Worm (Caenorhabditis elegans) whole organism, L1 larva: ENCODE measurements around the gene F02E11.4.

Source experiments
- C04F5.9 ChIP-seq: sonication (generic microtip); optimal IDR thresholded peaks from 2 replicates; lab custom pipeline; 2016; ENCODE audit warnings: missing genetic modification characterization, missing compliant biosample characterization
- F16B12.6 ChIP-seq: fragments of 150-350 bp; optimal IDR thresholded peaks from 2 replicates; lab custom pipeline; 2014; ENCODE audit warnings: missing biosample characterization, missing genetic modification characterization
- aha-1 ChIP-seq: fragments of 150-350 bp; optimal IDR thresholded peaks from 2 replicates; lab custom pipeline; 2014; ENCODE audit warnings: missing biosample characterization, missing genetic modification characterization
- blmp-1 ChIP-seq: fragments of 150-350 bp; optimal IDR thresholded peaks from 2 replicates; lab custom pipeline; 2014; ENCODE audit warnings: missing biosample characterization, missing genetic modification characterization
- ceh-63 ChIP-seq: fragments of 200-800 bp; sonication (Bioruptor generic); optimal IDR thresholded peaks from 2 replicates; lab custom pipeline; 2018; ENCODE audit warnings: mild to moderate bottlenecking, missing genetic modification characterization, missing compliant biosample characterization
- ceh-88 ChIP-seq: fragments of 200-800 bp; sonication (Bioruptor generic); IDR thresholded peaks from 2 replicates; pipeline ENCODE4 v1.3.6; 2022; ENCODE audit warnings: missing genetic modification characterization, missing compliant biosample characterization
- ceh-90 ChIP-seq: sonication (generic microtip); optimal IDR thresholded peaks from 2 replicates; lab custom pipeline; 2016; ENCODE audit warnings: missing genetic modification characterization, missing compliant biosample characterization
- elt-2 ChIP-seq: sonication (generic microtip); optimal IDR thresholded peaks from 2 replicates; lab custom pipeline; 2016; ENCODE audit warnings: missing genetic modification characterization, mild to moderate bottlenecking, inconsistent platforms, missing compliant biosample characterization, missing genetic modification reagents
- hlh-4 ChIP-seq: sonication (generic microtip); optimal IDR thresholded peaks from 2 replicates; lab custom pipeline; 2016; ENCODE audit warnings: mild to moderate bottlenecking, missing genetic modification characterization, missing compliant biosample characterization
- hpl-2 ChIP-seq: fragments of 150-350 bp; optimal IDR thresholded peaks from 2 replicates; lab custom pipeline; 2014; ENCODE audit warnings: missing biosample characterization, missing genetic modification reagents, missing genetic modification characterization
- jun-1 ChIP-seq: fragments of 150-350 bp; optimal IDR thresholded peaks from 2 replicates; lab custom pipeline; 2014; ENCODE audit warnings: missing biosample characterization, missing genetic modification reagents, missing genetic modification characterization
- lin-13 ChIP-seq: fragments of 150-350 bp; optimal IDR thresholded peaks from 2 replicates; lab custom pipeline; 2014; ENCODE audit warnings: missing biosample characterization, missing genetic modification reagents, missing genetic modification characterization
- lin-14 ChIP-seq: fragments of 200-800 bp; sonication (Bioruptor generic); optimal IDR thresholded peaks from 2 replicates; lab custom pipeline; 2018; ENCODE audit warnings: mild to moderate bottlenecking, missing genetic modification characterization, moderate library complexity, missing compliant biosample characterization
- mab-9 ChIP-seq: fragments of 200-800 bp; sonication (Bioruptor generic); IDR thresholded peaks from 2 replicates; pipeline ENCODE4 v1.3.6; 2022; ENCODE audit warnings: missing genetic modification reagents, missing genetic modification characterization, missing compliant biosample characterization
- mdl-1 ChIP-seq, 2 experiments: fragments of 150-350 bp; optimal IDR thresholded peaks; 2 replicates each; lab custom pipeline; 2014 to 2017; ENCODE audit warnings: missing biosample characterization in 2 of 2, missing genetic modification characterization in 2 of 2, inconsistent platforms in 1 of 2
- nhr-12 ChIP-seq: sonication (generic microtip); optimal IDR thresholded peaks from 2 replicates; lab custom pipeline; 2017; ENCODE audit warnings: missing biosample characterization, missing genetic modification characterization
- nhr-20 ChIP-seq: sonication (generic microtip); optimal IDR thresholded peaks from 2 replicates; lab custom pipeline; 2016; ENCODE audit warnings: mild to moderate bottlenecking, missing genetic modification characterization, missing compliant biosample characterization
- nhr-71 ChIP-seq: sonication (generic microtip); optimal IDR thresholded peaks from 2 replicates; lab custom pipeline; 2016; ENCODE audit warnings: mild to moderate bottlenecking, missing genetic modification characterization, moderate library complexity, missing compliant biosample characterization
- nhr-85 ChIP-seq: sonication (generic microtip); peaks from one replicate; lab custom pipeline; 2016; ENCODE audit warnings: missing genetic modification characterization, inconsistent platforms, missing compliant biosample characterization
- nhr-90 ChIP-seq: sonication (generic microtip); optimal IDR thresholded peaks from 2 replicates; lab custom pipeline; 2016; ENCODE audit warnings: mild to moderate bottlenecking, missing genetic modification characterization, missing compliant biosample characterization; ENCODE audit not compliant: poor library complexity
- pag-3 ChIP-seq: sonication (generic microtip); optimal IDR thresholded peaks from 2 replicates; lab custom pipeline; 2017; ENCODE audit warnings: missing genetic modification characterization, mild to moderate bottlenecking, missing compliant biosample characterization, antibody characterized with exemption, borderline replicate concordance; ENCODE audit not compliant: insufficient read depth
- swsn-7 ChIP-seq: sonication (generic microtip); optimal IDR thresholded peaks from 2 replicates; lab custom pipeline; 2016; ENCODE audit warnings: missing genetic modification characterization, missing compliant biosample characterization
- tlp-1 ChIP-seq: fragments of 150-350 bp; optimal IDR thresholded peaks from 2 replicates; lab custom pipeline; 2014; ENCODE audit warnings: missing biosample characterization, missing genetic modification characterization
- unc-30 ChIP-seq: sonication (generic microtip); optimal IDR thresholded peaks from 2 replicates; lab custom pipeline; 2017; ENCODE audit warnings: missing biosample characterization, missing genetic modification characterization
- unc-86 ChIP-seq: sonication (generic microtip); optimal IDR thresholded peaks from 2 replicates; lab custom pipeline; 2016; ENCODE audit warnings: missing genetic modification characterization, missing compliant biosample characterization
- xbp-1 ChIP-seq: sonication (generic microtip); optimal IDR thresholded peaks from 2 replicates; lab custom pipeline; 2016; ENCODE audit warnings: missing genetic modification characterization, missing compliant biosample characterization
- zag-1 ChIP-seq: fragments of 150-350 bp; optimal IDR thresholded peaks from 2 replicates; lab custom pipeline; 2014; ENCODE audit warnings: missing biosample characterization, missing genetic modification characterization
- zip-4 ChIP-seq: fragments of 200-800 bp; sonication (Bioruptor generic); optimal IDR thresholded peaks from 2 replicates; lab custom pipeline; 2018; ENCODE audit warnings: mild to moderate bottlenecking, missing genetic modification characterization, moderate library complexity, missing compliant biosample characterization
- ztf-11 ChIP-seq, 2 experiments: sonication (generic microtip); optimal IDR thresholded peaks; 2 replicates each; lab custom pipeline; 2016 to 2017; ENCODE audit warnings: missing genetic modification characterization in 2 of 2, missing biosample characterization in 1 of 2, missing compliant biosample characterization in 1 of 2
- ztf-4 ChIP-seq: fragments of 150-350 bp; optimal IDR thresholded peaks from 2 replicates; lab custom pipeline; 2014; ENCODE audit warnings: missing biosample characterization, missing genetic modification characterization

The F02E11.4 gene

DNA sequence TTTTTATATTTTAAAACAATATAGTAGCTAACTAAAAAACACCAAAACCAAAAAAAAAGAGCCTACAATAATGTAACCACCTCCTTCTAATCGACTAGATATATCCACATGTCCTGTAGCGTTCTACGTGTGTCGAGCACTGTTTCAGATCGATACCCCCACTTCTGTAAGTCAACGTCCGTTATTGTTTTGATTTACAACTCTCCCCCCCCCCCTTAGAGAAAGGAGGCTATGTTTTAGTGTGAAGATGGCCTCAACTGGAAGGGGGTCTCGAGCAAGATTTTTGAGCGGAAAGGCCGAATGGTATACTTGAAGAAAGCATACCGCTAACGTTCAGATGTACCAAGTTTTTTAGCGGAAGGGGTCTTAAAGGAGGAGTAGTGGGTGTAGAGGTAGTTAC is at the start of gene F02E11.4:
TSS of gene F02E11.4 (minus strand) at position 101 of the 400 bp plus-strand sequence.
- TF ChIP-seq zag-1 (tag; lab: Kevin White, UChicago) (no peak), unc-86 (tag; lab: Kevin White, UChicago) (no peak), nhr-90 (tag; lab: Kevin White, UChicago) (no peak), ztf-11 (tag; optimal IDR thresholded peaks at IDR 0.05; lab: Kevin White, UChicago) (no peak), nhr-12 (no peak), lin-13 (GFP tag; lab: Kevin White, UChicago) (no peak), swsn-7 (tag; lab: Kevin White, UChicago) (no peak), ztf-4 (tag; lab: Kevin White, UChicago) (no peak), hpl-2 (GFP tag; lab: Kevin White, UChicago) (no peak), blmp-1 (no peak), mab-9 (GFP tag; lab: Robert Waterston, UW) (no peak), nhr-85 (tag; lab: Kevin White, UChicago) (no peak), lin-14 (GFP tag; lab: Kevin White, UChicago) (no peak)

DNA sequence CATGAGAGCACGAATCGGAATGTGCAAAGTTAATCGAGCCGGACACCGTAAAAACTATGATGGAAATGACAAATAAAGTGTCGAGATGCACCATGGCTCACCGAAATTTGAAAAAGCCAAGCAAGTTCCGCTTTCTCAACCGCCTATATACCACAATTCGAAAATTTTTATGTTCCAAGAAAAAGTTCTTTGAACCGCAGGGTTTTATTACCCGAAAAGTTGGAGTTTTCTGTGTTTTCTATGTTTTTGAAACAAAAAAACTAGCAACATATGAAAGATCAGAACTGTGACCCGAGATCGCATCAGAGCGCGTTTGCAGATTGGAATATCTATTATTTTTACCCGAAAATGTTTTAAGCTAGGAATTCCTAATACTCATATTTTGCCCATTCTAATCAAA is 49.5 kb upstream of the F02E11.4 start, which contains the start of gene Y46D2A.3:
TSS of gene Y46D2A.3 (minus strand) at position 101 of the 400 bp plus-strand sequence.
- no peak for TF ChIP-seq F16B12.6 (tag; lab: Kevin White, UChicago)
- no peak for TF ChIP-seq unc-30 (tag; lab: Kevin White, UChicago)

DNA sequence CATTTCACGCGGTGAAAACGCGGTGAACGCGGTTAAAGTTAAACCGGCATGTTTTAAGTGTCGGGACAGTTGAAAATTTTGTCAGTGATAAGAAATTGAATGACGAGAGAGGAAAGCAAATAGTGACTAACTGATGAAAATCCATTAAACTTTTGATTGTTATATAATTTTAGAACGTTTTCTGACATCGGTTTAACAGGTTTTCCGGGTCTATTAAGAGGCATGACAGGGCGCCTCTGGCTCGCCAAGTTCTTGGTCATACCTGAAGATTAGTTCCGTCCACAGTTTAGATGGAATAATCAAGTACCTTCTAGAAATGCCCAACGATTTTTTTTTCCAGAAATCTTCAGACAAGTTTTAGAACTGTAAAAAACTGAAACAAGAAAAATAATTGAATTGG is 45.6 kb upstream of the F02E11.4 start, which contains the start of gene Y46D2A.2:
TSS of gene Y46D2A.2 (minus strand) at position 101 of the 400 bp plus-strand sequence.
- TF ChIP-seq elt-2 (peak; percentile 9), aha-1 (tag; lab: Kevin White, UChicago) (no peak)

DNA sequence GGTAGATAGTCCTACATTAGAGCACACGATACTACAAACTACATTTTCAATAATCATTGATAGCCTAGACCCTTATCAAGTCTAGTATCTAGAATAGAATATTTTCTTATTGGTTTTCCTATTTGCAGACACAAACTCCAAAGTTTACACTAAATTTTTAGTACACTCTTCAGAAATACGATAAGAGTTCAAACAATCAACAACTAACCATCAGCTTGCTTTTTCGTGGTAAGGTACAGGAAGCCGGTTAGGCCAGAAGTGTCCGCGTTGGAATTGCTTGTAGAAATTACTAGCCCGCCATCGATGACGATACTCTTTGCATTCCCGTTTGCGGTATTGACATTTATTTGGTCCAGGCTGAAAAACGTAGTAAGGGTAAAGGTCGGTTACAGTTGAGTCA is 44.7 kb upstream of the F02E11.4 start, which contains the start of gene Y46D2A.1:
TSS of gene Y46D2A.1 (plus strand) at position 301 of the 400 bp plus-strand sequence.
- no peak for TF ChIP-seq nhr-71 (tag; lab: Kevin White, UChicago)
- no peak for TF ChIP-seq unc-86 (tag; lab: Kevin White, UChicago)
- TF ChIP-seq ceh-63 (GFP tag; lab: Kevin White, UChicago), result no peak
- peak; percentile 49 for TF ChIP-seq elt-2
- no peak for TF ChIP-seq jun-1 (tag; lab: Kevin White, UChicago)

DNA sequence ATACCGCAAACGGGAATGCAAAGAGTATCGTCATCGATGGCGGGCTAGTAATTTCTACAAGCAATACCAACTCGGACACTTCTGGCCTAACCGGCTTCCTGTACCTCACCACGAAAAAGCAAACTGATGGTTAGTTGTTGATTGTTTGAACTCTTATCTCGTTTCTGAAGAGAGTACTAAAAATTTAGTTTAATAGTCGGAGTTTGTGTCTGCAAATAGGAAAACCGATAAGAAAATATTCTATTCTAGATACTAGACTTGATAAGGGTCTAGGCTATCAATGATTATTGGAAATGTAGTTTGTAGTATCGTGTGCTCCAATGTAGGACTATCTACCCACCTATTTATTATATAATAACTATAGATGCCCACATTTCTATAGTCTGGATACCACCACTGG is 41.3 kb upstream of the F02E11.4 start:
- TF ChIP-seq nhr-12 (no peak), elt-2 (peak; percentile 84), nhr-20 (tag; lab: Kevin White, UChicago) (peak; percentile 17), ceh-88 (GFP tag; lab: Robert Waterston, UW) (no peak)

DNA sequence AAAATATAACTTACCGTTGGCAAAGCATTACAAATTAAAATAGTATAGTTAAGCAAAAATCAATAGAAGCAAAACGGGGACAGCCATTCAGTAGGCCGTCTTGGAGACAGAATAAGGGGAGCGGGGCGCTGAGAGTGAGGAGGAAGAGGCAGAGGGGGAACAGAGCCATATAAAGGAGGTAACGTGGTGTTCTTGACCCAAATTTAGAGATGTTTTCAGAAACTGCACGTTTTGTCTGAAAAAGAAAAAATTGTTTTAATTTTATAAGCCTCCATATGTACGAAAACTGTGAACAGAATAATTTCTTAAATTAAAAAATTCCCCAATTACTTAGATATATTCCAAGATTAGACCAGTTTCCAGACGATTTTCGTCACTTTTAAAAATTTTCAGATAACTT is 35.9 kb upstream of the F02E11.4 start, which contains the start of gene F39E9.6:
TSS of gene F39E9.6 (minus strand) at position 101 of the 400 bp plus-strand sequence.
- TF ChIP-seq C04F5.9 (tag; lab: Kevin White, UChicago), result no peak
- no peak for TF ChIP-seq ztf-4 (tag; lab: Kevin White, UChicago)
- TF ChIP-seq tlp-1 (tag; lab: Kevin White, UChicago), result no peak
- TF ChIP-seq zip-4 (GFP tag; lab: Kevin White, UChicago), result no peak
- TF ChIP-seq jun-1 (tag; lab: Kevin White, UChicago), result no peak
- no peak for TF ChIP-seq ceh-90 (tag; lab: Kevin White, UChicago)
- TF ChIP-seq pag-3 (tag; lab: Kevin White, UChicago), result no peak
- no peak for TF ChIP-seq xbp-1
- TF ChIP-seq mdl-1 (tag; optimal IDR thresholded peaks at IDR 0.05; lab: Kevin White, UChicago), result no peak
- TF ChIP-seq hlh-4, result no peak
- TF ChIP-seq nhr-90 (tag; lab: Kevin White, UChicago), result no peak
